Worm (Caenorhabditis elegans) whole organism, L4 larva: ENCODE data around the gene C08F8.9.

ENCODE experiments used
- hlh-30 ChIP-seq: sonication (generic microtip); optimal IDR thresholded peaks from 2 replicates; lab custom pipeline; 2017; ENCODE audit warnings: antibody characterized with exemption, mild to moderate bottlenecking, missing genetic modification characterization, missing compliant biosample characterization; ENCODE audit not compliant: insufficient read depth
- ztf-11 ChIP-seq: fragments of 150-350 bp; optimal IDR thresholded peaks from 2 replicates; lab custom pipeline; 2014; ENCODE audit warnings: missing biosample characterization, missing genetic modification characterization

- TF ChIP-seq hlh-30 (peak; percentile 49), ztf-11 (tag; lab: Kevin White, UChicago) (no peak)
Measured at ce11 chrIV:11148788-11149366, 29.5 kb downstream of the C08F8.9 start.
